Fruit fly (Drosophila melanogaster) whole organism, embryonic: ENCODE results near the gene CG12115.
A peak's percentile ranks its signal among the peaks of the same experiment; 100 is the strongest.

Experiments
- CG10321 ChIP-seq: fragments of 200-800 bp; sonication (Bioruptor generic); IDR thresholded peaks from 2 replicates; pipeline ENCODE4 v1.3.6; 2022; ENCODE audit warnings: missing biosample characterization, missing genetic modification characterization
- CG12659 ChIP-seq: fragments of 200-800 bp; sonication (Bioruptor generic); optimal IDR thresholded peaks from 3 replicates; lab custom pipeline; 2017; ENCODE audit warnings: mild to moderate bottlenecking, missing biosample characterization, missing genetic modification reagents, missing genetic modification characterization
- CG13296 ChIP-seq: fragments of 200-800 bp; sonication (Bioruptor generic); optimal IDR thresholded peaks from 3 replicates; lab custom pipeline; 2018; ENCODE audit warnings: missing biosample characterization, mild to moderate bottlenecking, missing genetic modification characterization
- CG13894 ChIP-seq: fragments of 200-800 bp; sonication (Bioruptor generic); optimal IDR thresholded peaks from 3 replicates; lab custom pipeline; 2018; ENCODE audit warnings: missing biosample characterization, mild to moderate bottlenecking, missing genetic modification characterization, moderate library complexity
- CG14050 ChIP-seq: fragments of 200-800 bp; sonication (Bioruptor generic); IDR thresholded peaks from 3 replicates; pipeline ENCODE4 v1.3.6; 2022; ENCODE audit warnings: missing biosample characterization, missing genetic modification characterization
- CG15514 ChIP-seq: fragments of 200-800 bp; sonication (Bioruptor generic); optimal IDR thresholded peaks from 3 replicates; lab custom pipeline; 2017; ENCODE audit warnings: missing biosample characterization, missing genetic modification characterization, mild to moderate bottlenecking, moderate library complexity, missing genetic modification reagents
- CG17912 ChIP-seq: fragments of 200-800 bp; sonication (Bioruptor generic); optimal IDR thresholded peaks from 2 replicates; lab custom pipeline; 2018; ENCODE audit warnings: missing biosample characterization, mild to moderate bottlenecking, missing genetic modification characterization
- CG2199 ChIP-seq: fragments of 200-800 bp; sonication (Bioruptor generic); IDR thresholded peaks from 3 replicates; pipeline ENCODE4 v1.3.6; 2022; ENCODE audit warnings: missing biosample characterization, missing genetic modification characterization
- CG31388 ChIP-seq: fragments of 200-800 bp; sonication (Bioruptor generic); optimal IDR thresholded peaks from 2 replicates; lab custom pipeline; 2016; ENCODE audit warnings: missing biosample characterization, missing genetic modification characterization
- CG3281 ChIP-seq: fragments of 200-800 bp; sonication (Bioruptor generic); optimal IDR thresholded peaks from 3 replicates; lab custom pipeline; 2017; ENCODE audit warnings: missing biosample characterization, mild to moderate bottlenecking, missing genetic modification characterization
- CG34376 ChIP-seq: fragments of 200-800 bp; sonication (Bioruptor generic); optimal IDR thresholded peaks from 2 replicates; lab custom pipeline; 2018; ENCODE audit warnings: missing biosample characterization, mild to moderate bottlenecking, missing genetic modification characterization
- CG42726 ChIP-seq: fragments of 200-800 bp; sonication (Bioruptor generic); IDR thresholded peaks from 2 replicates; pipeline ENCODE4 v1.3.6; 2022; ENCODE audit warnings: missing biosample characterization, missing genetic modification characterization; ENCODE audit not compliant: partially characterized antibody
- CG4854 ChIP-seq: fragments of 200-800 bp; sonication (Bioruptor generic); optimal IDR thresholded peaks from 2 replicates; lab custom pipeline; 2016; ENCODE audit warnings: missing biosample characterization, missing genetic modification characterization, inconsistent platforms
- CG8089 ChIP-seq: fragments of 200-800 bp; sonication (Bioruptor generic); optimal IDR thresholded peaks from 3 replicates; lab custom pipeline; 2016; ENCODE audit warnings: missing biosample characterization, missing genetic modification characterization
- CG8290 ChIP-seq, 3 experiments: fragments of 200-800 bp; sonication (Bioruptor generic); optimal IDR thresholded peaks; 2 replicates each; lab custom pipeline; 2016 to 2019; ENCODE audit warnings: missing biosample characterization in 3 of 3, missing genetic modification characterization in 3 of 3, mild to moderate bottlenecking in 2 of 3, moderate library complexity in 1 of 3
- CG9727 ChIP-seq: fragments of 200-800 bp; sonication (Bioruptor generic); optimal IDR thresholded peaks from 3 replicates; lab custom pipeline; 2017; ENCODE audit warnings: missing biosample characterization, mild to moderate bottlenecking, missing genetic modification characterization
- CrebB ChIP-seq: fragments of 200-800 bp; sonication (Bioruptor generic); optimal IDR thresholded peaks from 3 replicates; lab custom pipeline; 2018; ENCODE audit warnings: missing biosample characterization, mild to moderate bottlenecking, missing genetic modification characterization
- Drgx ChIP-seq: fragments of 200-800 bp; sonication (Bioruptor generic); IDR thresholded peaks from 2 replicates; pipeline ENCODE4 v1.3.6; 2022; ENCODE audit warnings: missing biosample characterization, missing genetic modification characterization
- Ets65A ChIP-seq: fragments of 200-800 bp; sonication (Bioruptor generic); peaks from one replicate; lab custom pipeline; 2016; ENCODE audit warnings: missing biosample characterization, missing genetic modification characterization
- Lim3 ChIP-seq: fragments of 200-800 bp; sonication (Bioruptor generic); IDR thresholded peaks from 2 replicates; pipeline ENCODE4 v1.3.6; 2022; ENCODE audit warnings: missing biosample characterization, missing genetic modification characterization
- Med ChIP-seq: fragments of 200-800 bp; sonication (Bioruptor generic); peaks from one replicate; lab custom pipeline; 2016; ENCODE audit warnings: missing biosample characterization, missing genetic modification characterization, mild to moderate bottlenecking, inconsistent platforms, moderate library complexity
- Nf-YA ChIP-seq: fragments of 200-800 bp; sonication (Bioruptor generic); IDR thresholded peaks from 2 replicates; pipeline ENCODE4 v1.3.6; 2022; ENCODE audit warnings: missing biosample characterization, missing genetic modification characterization
- Poxn ChIP-seq: fragments of 200-800 bp; sonication (Bioruptor generic); IDR thresholded peaks from 2 replicates; pipeline ENCODE4 v1.3.6; 2022; ENCODE audit warnings: missing biosample characterization, missing genetic modification characterization
- Scr ChIP-seq: fragments of 200-800 bp; sonication (Bioruptor generic); IDR thresholded peaks from 2 replicates; pipeline ENCODE4 v1.3.6; 2022; ENCODE audit warnings: missing biosample characterization, missing genetic modification characterization; ENCODE audit not compliant: partially characterized antibody
- Sox102F ChIP-seq: fragments of 200-800 bp; sonication (Bioruptor generic); optimal IDR thresholded peaks from 2 replicates; lab custom pipeline; 2018; ENCODE audit warnings: missing biosample characterization, mild to moderate bottlenecking, missing genetic modification characterization, moderate library complexity
- Trl ChIP-seq, 3 experiments: fragments of >200 bp in 2 of 3; fragments of 200-800 bp in 1 of 3; sonication (Bioruptor generic) in 1 of 3; optimal IDR thresholded peaks; 2 replicates in 1 of 3; 3 replicates in 2 of 3; lab custom pipeline; 2016 to 2017; ENCODE audit warnings: missing biosample characterization in 1 of 3, missing genetic modification characterization in 1 of 3
- abd-A ChIP-seq: fragments of 200-800 bp; sonication (Bioruptor generic); optimal IDR thresholded peaks from 3 replicates; lab custom pipeline; 2019; ENCODE audit warnings: missing biosample characterization, mild to moderate bottlenecking, missing genetic modification characterization, moderate library complexity
- aop ChIP-seq: fragments of 200-800 bp; sonication (Bioruptor generic); IDR thresholded peaks from 2 replicates; pipeline ENCODE4 v1.3.6; 2022; ENCODE audit warnings: missing biosample characterization, missing genetic modification characterization
- caup ChIP-seq: fragments of 200-800 bp; sonication (Bioruptor generic); optimal IDR thresholded peaks from 3 replicates; lab custom pipeline; 2017; ENCODE audit warnings: missing biosample characterization, mild to moderate bottlenecking, missing genetic modification characterization, moderate library complexity; ENCODE audit not compliant: severe bottlenecking
- chinmo ChIP-seq: fragments of 200-800 bp; sonication (Bioruptor generic); IDR thresholded peaks from 4 replicates; pipeline ENCODE4 v1.3.6; 2022; ENCODE audit warnings: missing biosample characterization, missing genetic modification characterization; ENCODE audit not compliant: partially characterized antibody
- corto ChIP-seq: fragments of 200-800 bp; sonication (Bioruptor generic); optimal IDR thresholded peaks from 2 replicates; lab custom pipeline; 2016; ENCODE audit warnings: missing biosample characterization, mild to moderate bottlenecking, missing genetic modification characterization, moderate library complexity
- crol ChIP-seq: fragments of 200-800 bp; sonication (Bioruptor generic); IDR thresholded peaks from 2 replicates; pipeline ENCODE4 v1.3.6; 2022; ENCODE audit warnings: missing biosample characterization, missing genetic modification characterization
- dati ChIP-seq: fragments of 200-800 bp; sonication (Bioruptor generic); IDR thresholded peaks from 2 replicates; pipeline ENCODE4 v1.3.6; 2022; ENCODE audit warnings: missing biosample characterization, missing genetic modification characterization
- dm ChIP-seq: fragments of 200-800 bp; sonication (Bioruptor generic); optimal IDR thresholded peaks from 3 replicates; lab custom pipeline; 2016; ENCODE audit warnings: missing biosample characterization, missing genetic modification characterization
- exex ChIP-seq: fragments of 200-800 bp; sonication (Bioruptor generic); optimal IDR thresholded peaks from 4 replicates; lab custom pipeline; 2018; ENCODE audit warnings: missing biosample characterization, mild to moderate bottlenecking, missing genetic modification characterization, moderate library complexity
- fd64A ChIP-seq: fragments of 200-800 bp; sonication (Bioruptor generic); optimal IDR thresholded peaks from 3 replicates; lab custom pipeline; 2018; ENCODE audit warnings: missing biosample characterization, mild to moderate bottlenecking, missing genetic modification characterization
- fu2 ChIP-seq: fragments of 200-800 bp; sonication (Bioruptor generic); optimal IDR thresholded peaks from 2 replicates; lab custom pipeline; 2016; ENCODE audit warnings: missing biosample characterization, missing genetic modification characterization
- gro ChIP-seq: fragments of 200-800 bp; sonication (Bioruptor generic); optimal IDR thresholded peaks from 2 replicates; lab custom pipeline; 2016; ENCODE audit warnings: missing biosample characterization, missing genetic modification characterization
- lab ChIP-seq: fragments of 200-800 bp; sonication (Bioruptor generic); optimal IDR thresholded peaks from 3 replicates; lab custom pipeline; 2017; ENCODE audit warnings: missing biosample characterization, missing genetic modification characterization, mild to moderate bottlenecking, moderate library complexity, missing genetic modification reagents
- lov ChIP-seq, 2 experiments: fragments of 200-800 bp in 1 of 2; fragments of >200 bp in 1 of 2; sonication (Bioruptor generic) in 1 of 2; IDR thresholded peaks in 1 of 2; optimal IDR thresholded peaks in 1 of 2; 2 replicates in 1 of 2; 3 replicates in 1 of 2; pipeline versions ENCODE4 v1.3.6 to Lab custom; 2017 to 2022; ENCODE audit warnings: missing biosample characterization in 1 of 2, missing genetic modification characterization in 1 of 2
- mirr ChIP-seq: fragments of 200-800 bp; sonication (Bioruptor generic); optimal IDR thresholded peaks from 3 replicates; lab custom pipeline; 2018; ENCODE audit warnings: missing biosample characterization, mild to moderate bottlenecking, missing genetic modification characterization
- nerfin-1 ChIP-seq: fragments of 200-800 bp; sonication (Bioruptor generic); optimal IDR thresholded peaks from 3 replicates; lab custom pipeline; 2019; ENCODE audit warnings: missing biosample characterization, mild to moderate bottlenecking, missing genetic modification characterization, moderate library complexity
- rib ChIP-seq: fragments of 200-800 bp; sonication (Bioruptor generic); IDR thresholded peaks from 2 replicates; pipeline ENCODE4 v1.3.6; 2022; ENCODE audit warnings: missing biosample characterization, missing genetic modification characterization
- sd ChIP-seq: fragments of 200-800 bp; sonication (Bioruptor generic); optimal IDR thresholded peaks from 3 replicates; lab custom pipeline; 2018; ENCODE audit warnings: missing biosample characterization, mild to moderate bottlenecking, missing genetic modification characterization, moderate library complexity
- sob ChIP-seq: fragments of 200-800 bp; sonication (Bioruptor generic); IDR thresholded peaks from 2 replicates; pipeline ENCODE4 v1.3.6; 2022; ENCODE audit warnings: missing biosample characterization, missing genetic modification characterization
- sqz ChIP-seq: fragments of 200-800 bp; sonication (Bioruptor generic); optimal IDR thresholded peaks from 3 replicates; lab custom pipeline; 2018; ENCODE audit warnings: missing biosample characterization, mild to moderate bottlenecking, missing genetic modification characterization
- sug ChIP-seq: fragments of 200-800 bp; optimal IDR thresholded peaks from 2 replicates; lab custom pipeline; 2019; ENCODE audit warnings: missing biosample characterization, mild to moderate bottlenecking, missing genetic modification characterization, moderate library complexity
- tll ChIP-seq, 2 experiments: fragments of 200-800 bp in 1 of 2; fragments of >200 bp in 1 of 2; sonication (Bioruptor generic) in 1 of 2; optimal IDR thresholded peaks; 2 replicates each; lab custom pipeline; 2017 to 2019; ENCODE audit warnings: missing biosample characterization in 2 of 2, missing genetic modification characterization in 2 of 2, mild to moderate bottlenecking in 1 of 2, moderate library complexity in 1 of 2
- ttk ChIP-seq: fragments of 200-800 bp; sonication (Bioruptor generic); IDR thresholded peaks from 2 replicates; pipeline ENCODE4 v2.1.2; 2022; ENCODE audit warnings: missing biosample characterization, missing genetic modification characterization

CG12115 gene

DNA sequence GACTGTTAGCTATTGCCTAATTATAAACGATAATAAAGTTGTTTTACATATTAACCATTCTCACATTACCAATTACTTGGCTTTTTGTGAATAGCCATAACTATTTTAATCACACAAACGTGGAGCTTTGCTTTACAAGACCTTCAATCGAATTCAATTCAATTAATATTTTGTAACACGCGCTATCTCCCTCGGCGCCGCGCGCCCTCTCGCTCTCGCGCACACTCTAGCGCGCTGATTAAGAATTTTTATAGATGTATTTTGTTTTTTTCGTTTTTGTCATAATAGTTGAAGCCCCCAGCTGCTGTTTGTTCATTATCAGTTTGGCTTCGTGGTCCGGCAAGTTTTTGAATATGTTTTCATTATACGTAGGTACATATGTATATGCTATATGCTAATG is 10.7 kb upstream of the CG12115 start:
- TF ChIP-seq sob = no peak
- peak; percentile 85 for TF ChIP-seq exex (tag; lab: Kevin White, UChicago)
- TF ChIP-seq sug (tag; lab: Kevin White, UChicago) = peak; percentile 95
- TF ChIP-seq CG10321 = no peak
- TF ChIP-seq CG9727 (GFP tag; lab: Kevin White, UChicago) = no peak
- no peak for TF ChIP-seq CG8290 (GFP tag; optimal IDR thresholded peaks at IDR 0.05; lab: Kevin White, UChicago)
- TF ChIP-seq CG8290 (tag; optimal IDR thresholded peaks at IDR 0.05; lab: Kevin White, UChicago) = no peak
- no peak for TF ChIP-seq dati (GFP tag; lab: Robert Waterston, UW)
- TF ChIP-seq Sox102F (GFP tag; lab: Kevin White, UChicago) = no peak
- TF ChIP-seq caup (GFP tag; lab: Kevin White, UChicago) = peak; percentile 11
- TF ChIP-seq ttk (GFP tag; lab: Robert Waterston, UW) = no peak
- no peak for TF ChIP-seq dm (GFP tag; lab: Kevin White, UChicago)
- no peak for TF ChIP-seq fd64A (GFP tag; lab: Kevin White, UChicago)
- TF ChIP-seq CG13894 (tag; lab: Kevin White, UChicago) = peak; percentile 1
- no peak for TF ChIP-seq CG4854 (GFP tag; lab: Kevin White, UChicago)
- no peak for TF ChIP-seq CG14050 (GFP tag; lab: Robert Waterston, UW)
- TF ChIP-seq CG15514 (GFP tag; lab: Kevin White, UChicago) = peak; percentile 19
- TF ChIP-seq CG2199 = 0 out of 3 replicates have a peak, but pooled peaks have one; percentile 45
- no peak for TF ChIP-seq Trl (optimal IDR thresholded peaks at IDR 0.05; lab: Kevin White, UChicago)
- TF ChIP-seq Trl (GFP tag; optimal IDR thresholded peaks at IDR 0.05; lab: Kevin White, UChicago) = no peak
- peak; percentile 13 for TF ChIP-seq CG13296 (GFP tag; lab: Kevin White, UChicago)
- TF ChIP-seq CG3281 (GFP tag; lab: Kevin White, UChicago) = peak; percentile 7
- TF ChIP-seq Lim3 (GFP tag; lab: Robert Waterston, UW) = peak; percentile 55; the same call in 1 of the 2 replicates
- peak; percentile 29 for TF ChIP-seq sqz (GFP tag; lab: Kevin White, UChicago)
- no peak for TF ChIP-seq corto
- TF ChIP-seq aop = no peak
- no peak for TF ChIP-seq nerfin-1 (tag; lab: Kevin White, UChicago)
- TF ChIP-seq Drgx (GFP tag; lab: Robert Waterston, UW) = no peak
- TF ChIP-seq rib (GFP tag; lab: Robert Waterston, UW) = no peak
- TF ChIP-seq Ets65A (GFP tag; lab: Kevin White, UChicago) = no peak
- TF ChIP-seq lov (optimal IDR thresholded peaks at IDR 0.05; lab: Kevin White, UChicago) = no peak
- no peak for TF ChIP-seq lov (GFP tag; IDR thresholded peaks at IDR 0.05; lab: Robert Waterston, UW)
- TF ChIP-seq mirr (GFP tag; lab: Kevin White, UChicago) = peak; percentile 96
- TF ChIP-seq chinmo = 0 out of 4 replicates have a peak, but pooled peaks have one; percentile 33
- no peak for TF ChIP-seq Poxn
- TF ChIP-seq tll (GFP tag; optimal IDR thresholded peaks at IDR 0.05; lab: Kevin White, UChicago) = no peak
- peak; percentile 55 for TF ChIP-seq sd (tag; lab: Kevin White, UChicago)
- TF ChIP-seq CG31388 (GFP tag; lab: Kevin White, UChicago) = no peak
- no peak for TF ChIP-seq lab
- TF ChIP-seq CG8089 = no peak
- no peak for TF ChIP-seq fu2 (GFP tag; lab: Kevin White, UChicago)
- peak; percentile 89 for TF ChIP-seq abd-A (tag; lab: Kevin White, UChicago)
- TF ChIP-seq CrebB (tag; lab: Kevin White, UChicago) = no peak
- no peak for TF ChIP-seq CG42726
- peak; percentile 86 for TF ChIP-seq CG34376 (GFP tag; lab: Kevin White, UChicago)
- peak; percentile 31 for TF ChIP-seq gro (GFP tag; lab: Kevin White, UChicago)
- TF ChIP-seq Scr (GFP tag; lab: Robert Waterston, UW) = no peak
- TF ChIP-seq Nf-YA (GFP tag; lab: Robert Waterston, UW) = no peak
- peak; percentile 51 for TF ChIP-seq Med
- no peak for TF ChIP-seq CG12659 (GFP tag; lab: Kevin White, UChicago)
- no peak; the same call in 1 of the 2 replicates for TF ChIP-seq crol (GFP tag; lab: Robert Waterston, UW)
- no peak for TF ChIP-seq CG17912
